Worm (Caenorhabditis elegans): ENCODE results near the gene F56F11.2.
A peak's percentile ranks its signal among the peaks of the same experiment; 100 is the strongest.

Gene F56F11.2

ce11 chrIII:2871817-2872216 is 10.3 kb upstream of the F56F11.2 start (continued):
- peak; percentile 49 for TF ChIP-seq spr-1 (tag; optimal IDR thresholded peaks at IDR 0.05)

ce11 chrIII:2873116-2873644 is 8.9 kb upstream of the F56F11.2 start:
- TF ChIP-seq madf-5 (GFP tag; IDR thresholded peaks at IDR 0.05) (no peak), ceh-20 (GFP tag; IDR thresholded peaks at IDR 0.05) (no peak), tra-1 (GFP tag; IDR thresholded peaks at IDR 0.05) (no peak), F49E8.2 (tag; optimal IDR thresholded peaks at IDR 0.05; ENCODE audit: borderline replicate concordance) (no peak), zfp-3 (GFP tag; conservative IDR thresholded peaks at IDR 0.05) (no peak), dve-1 (tag; optimal IDR thresholded peaks at IDR 0.05; ENCODE audit: insufficient read depth) (no peak), Y5F2A.4 (GFP tag; optimal IDR thresholded peaks at IDR 0.05) (no peak)

ce11 chrIII:2874144-2874868 is 7.8 kb upstream of the F56F11.2 start, which contains the start of gene klf-1:
klf-1 (plus strand) TSS chrIII:2874818.
- TF ChIP-seq mxl-2 (GFP tag; conservative IDR thresholded peaks at IDR 0.05) = no peak
- no peak for TF ChIP-seq hmg-1.1 (GFP tag; IDR thresholded peaks at IDR 0.05)
- TF ChIP-seq rbr-2 (tag; optimal IDR thresholded peaks at IDR 0.05) = no peak
- peak; percentile 28 for TF ChIP-seq nhr-102 (tag; optimal IDR thresholded peaks at IDR 0.05)
- TF ChIP-seq nhr-6 (tag; optimal IDR thresholded peaks at IDR 0.05) = no peak
- TF ChIP-seq ztf-7 (tag; optimal IDR thresholded peaks at IDR 0.05) = no peak
- TF ChIP-seq ceh-32 (tag; optimal IDR thresholded peaks at IDR 0.05; ENCODE audit: poor library complexity) = no peak
- TF ChIP-seq nhr-111 (GFP tag; optimal IDR thresholded peaks at IDR 0.05) = no peak
- TF ChIP-seq zag-1 (tag; optimal IDR thresholded peaks at IDR 0.05) = no peak
- no peak for TF ChIP-seq arid-1 (GFP tag; conservative IDR thresholded peaks at IDR 0.05)
- peak; percentile 4 for TF ChIP-seq mxl-3 (GFP tag; optimal IDR thresholded peaks at IDR 0.05)
- TF ChIP-seq set-16 (GFP tag; IDR thresholded peaks at IDR 0.05) = no peak
- no peak for TF ChIP-seq F37D6.2 (tag; optimal IDR thresholded peaks at IDR 0.05)
- peak; percentile 24 for TF ChIP-seq dpl-1 (GFP tag; optimal IDR thresholded peaks at IDR 0.05)
- TF ChIP-seq Y5F2A.4 (GFP tag; optimal IDR thresholded peaks at IDR 0.05) = no peak
- no peak for TF ChIP-seq fos-1 (tag; optimal IDR thresholded peaks at IDR 0.05)
- TF ChIP-seq nhr-237 (tag; optimal IDR thresholded peaks at IDR 0.05) = no peak
- no peak for TF ChIP-seq ama-1 (optimal IDR thresholded peaks at IDR 0.05)
- peak; percentile 60 for TF ChIP-seq pqm-1 (tag; optimal IDR thresholded peaks at IDR 0.05)
- peak; percentile 87 for TF ChIP-seq nhr-28 (tag; optimal IDR thresholded peaks at IDR 0.05)
- no peak for TF ChIP-seq snpc-1.2 (GFP tag; IDR thresholded peaks at IDR 0.05)
- peak; percentile 12 for TF ChIP-seq cey-2 (tag; optimal IDR thresholded peaks at IDR 0.05; ENCODE audit: borderline replicate concordance, insufficient read depth)
- TF ChIP-seq dve-1 (tag; optimal IDR thresholded peaks at IDR 0.05; ENCODE audit: insufficient read depth) = peak; percentile 84
- no peak for TF ChIP-seq ceh-28 (tag; optimal IDR thresholded peaks at IDR 0.05)
- no peak for TF ChIP-seq tag-97 (GFP tag; IDR thresholded peaks at IDR 0.05)
- TF ChIP-seq lin-1 (GFP tag; IDR thresholded peaks at IDR 0.05) = 0 out of 2 replicates have a peak, but pooled peaks have one; percentile 16
- no peak for TF ChIP-seq madf-9 (GFP tag; conservative IDR thresholded peaks at IDR 0.05)
- no peak for TF ChIP-seq ceh-20 (GFP tag; IDR thresholded peaks at IDR 0.05)
- peak; percentile 51 for TF ChIP-seq nhr-48 (tag; optimal IDR thresholded peaks at IDR 0.05)
- no peak for TF ChIP-seq daf-19 (GFP tag; conservative IDR thresholded peaks at IDR 0.05)
- no peak for TF ChIP-seq unc-39 (tag; optimal IDR thresholded peaks at IDR 0.05)
- no peak for TF ChIP-seq lim-7 (GFP tag; IDR thresholded peaks at IDR 0.05)
- peak; percentile 88 for TF ChIP-seq hlh-30 (tag; optimal IDR thresholded peaks at IDR 0.05; ENCODE audit: insufficient read depth)
- TF ChIP-seq F26F4.8 (GFP tag; conservative IDR thresholded peaks at IDR 0.05) = no peak
- no peak for TF ChIP-seq Y75B8A.6 (GFP tag; IDR thresholded peaks at IDR 0.05)
- TF ChIP-seq dmd-6 (GFP tag; IDR thresholded peaks at IDR 0.05) = peak; percentile 86
- TF ChIP-seq T26A8.4 (GFP tag; IDR thresholded peaks at IDR 0.05) = no peak
- TF ChIP-seq hlh-11 (tag; optimal IDR thresholded peaks at IDR 0.05) = peak; percentile 92
- no peak for TF ChIP-seq lir-3 (tag; optimal IDR thresholded peaks at IDR 0.05)
- TF ChIP-seq unc-62 (GFP tag; optimal IDR thresholded peaks at IDR 0.05 in 1 of 2) = peak in 1 of 2 experiments; percentile 77
- no peak for TF ChIP-seq unc-62 (tag; optimal IDR thresholded peaks at IDR 0.05)

Data from whole organism, L4 larva.